Worm (Caenorhabditis elegans): ENCODE data around the gene Y49F6B.20.

ce11 chrII:3461586-3461985, 8.9 kb downstream of the Y49F6B.20 start, which contains the start of gene C16C8.8:
- no peak for TF ChIP-seq snpc-4 (tag; optimal IDR thresholded peaks at IDR 0.05)
- TF ChIP-seq cnd-1 (tag; optimal IDR thresholded peaks at IDR 0.05), result no peak
- TF ChIP-seq pha-4 (tag; optimal IDR thresholded peaks at IDR 0.05), result no peak
- TF ChIP-seq ztf-11 (tag; optimal IDR thresholded peaks at IDR 0.05), result no peak
- TF ChIP-seq nhr-237 (tag; optimal IDR thresholded peaks at IDR 0.05), result no peak
- TF ChIP-seq blmp-1 (tag; optimal IDR thresholded peaks at IDR 0.05), result no peak
- no peak for TF ChIP-seq ceh-83 (GFP tag; optimal IDR thresholded peaks at IDR 0.05)
